Fruit fly (Drosophila melanogaster) whole organism, embryonic: ENCODE results near the gene CAH7.
A peak's percentile ranks its signal among the peaks of the same experiment; 100 is the strongest.

Experiments
- C15 ChIP-seq: fragments of 200-800 bp; sonication (Bioruptor generic); IDR thresholded peaks from 3 replicates; pipeline ENCODE4 v1.3.6; 2022; ENCODE audit warnings: missing biosample characterization, missing genetic modification characterization
- CG10979 ChIP-seq: fragments of 200-800 bp; sonication (Bioruptor generic); optimal IDR thresholded peaks from 2 replicates; lab custom pipeline; 2018; ENCODE audit warnings: missing biosample characterization, mild to moderate bottlenecking, missing genetic modification characterization, moderate library complexity
- CG15479 ChIP-seq: fragments of 200-800 bp; sonication (Bioruptor generic); optimal IDR thresholded peaks from 3 replicates; lab custom pipeline; 2019; ENCODE audit warnings: missing biosample characterization, mild to moderate bottlenecking, missing genetic modification characterization, moderate library complexity
- CG1603 ChIP-seq: fragments of 200-800 bp; sonication (Bioruptor generic); optimal IDR thresholded peaks from 2 replicates; lab custom pipeline; 2019; ENCODE audit warnings: missing biosample characterization, mild to moderate bottlenecking, missing genetic modification characterization, moderate library complexity
- CG16815 ChIP-seq: fragments of 200-800 bp; sonication (Bioruptor generic); optimal IDR thresholded peaks from 3 replicates; lab custom pipeline; 2017; ENCODE audit warnings: missing biosample characterization, mild to moderate bottlenecking, missing genetic modification characterization
- CG17912 ChIP-seq: fragments of 200-800 bp; sonication (Bioruptor generic); optimal IDR thresholded peaks from 2 replicates; lab custom pipeline; 2018; ENCODE audit warnings: missing biosample characterization, mild to moderate bottlenecking, missing genetic modification characterization
- CG1832 ChIP-seq: fragments of 200-800 bp; sonication (Bioruptor generic); optimal IDR thresholded peaks from 2 replicates; lab custom pipeline; 2017; ENCODE audit warnings: missing biosample characterization, mild to moderate bottlenecking, missing genetic modification characterization, inconsistent platforms
- CG2202 ChIP-seq: fragments of 200-800 bp; sonication (Bioruptor generic); optimal IDR thresholded peaks from 2 replicates; lab custom pipeline; 2018; ENCODE audit warnings: missing biosample characterization, mild to moderate bottlenecking, missing genetic modification characterization
- CG33213 ChIP-seq: fragments of 200-800 bp; sonication (Bioruptor generic); optimal IDR thresholded peaks from 3 replicates; lab custom pipeline; 2016; ENCODE audit warnings: missing biosample characterization, missing genetic modification characterization
- CG4282 ChIP-seq: fragments of 200-800 bp; sonication (Bioruptor generic); optimal IDR thresholded peaks from 2 replicates; lab custom pipeline; 2016; ENCODE audit warnings: missing biosample characterization, missing genetic modification characterization
- CG9817 ChIP-seq: fragments of 200-800 bp; sonication (Bioruptor generic); optimal IDR thresholded peaks from 2 replicates; lab custom pipeline; 2018; ENCODE audit warnings: missing biosample characterization, mild to moderate bottlenecking, missing genetic modification characterization, moderate library complexity
- Chrac-16 ChIP-seq: fragments of 200-800 bp; sonication (Bioruptor generic); optimal IDR thresholded peaks from 3 replicates; lab custom pipeline; 2016; ENCODE audit warnings: missing biosample characterization, missing genetic modification characterization
- CkIIα-i1 ChIP-seq: fragments of 200-800 bp; sonication (Bioruptor generic); IDR thresholded peaks from 2 replicates; pipeline ENCODE4 v1.3.6; 2022; ENCODE audit warnings: missing biosample characterization, missing genetic modification characterization
- Deaf1 ChIP-seq: fragments of 200-800 bp; optimal IDR thresholded peaks from 3 replicates; lab custom pipeline; 2019; ENCODE audit warnings: missing biosample characterization, mild to moderate bottlenecking, missing genetic modification characterization, moderate library complexity
- Dek ChIP-seq: fragments of 200-800 bp; sonication (Bioruptor generic); optimal IDR thresholded peaks from 3 replicates; lab custom pipeline; 2019; ENCODE audit warnings: missing biosample characterization, mild to moderate bottlenecking, missing genetic modification characterization, moderate library complexity
- Drgx ChIP-seq: fragments of 200-800 bp; sonication (Bioruptor generic); IDR thresholded peaks from 2 replicates; pipeline ENCODE4 v1.3.6; 2022; ENCODE audit warnings: missing biosample characterization, missing genetic modification characterization
- Ets65A ChIP-seq: fragments of 200-800 bp; sonication (Bioruptor generic); peaks from one replicate; lab custom pipeline; 2016; ENCODE audit warnings: missing biosample characterization, missing genetic modification characterization
- Fer1 ChIP-seq: fragments of 200-800 bp; sonication (Bioruptor generic); optimal IDR thresholded peaks from 2 replicates; lab custom pipeline; 2017; ENCODE audit warnings: missing biosample characterization, mild to moderate bottlenecking, missing genetic modification characterization
- H15 ChIP-seq: fragments of 200-800 bp; sonication (Bioruptor generic); IDR thresholded peaks from 3 replicates; pipeline ENCODE4 v1.3.6; 2022; ENCODE audit warnings: missing biosample characterization, missing genetic modification characterization
- Hr39 ChIP-seq: fragments of >200 bp; optimal IDR thresholded peaks from 2 replicates; lab custom pipeline; 2017
- Lim3 ChIP-seq: fragments of 200-800 bp; sonication (Bioruptor generic); IDR thresholded peaks from 2 replicates; pipeline ENCODE4 v1.3.6; 2022; ENCODE audit warnings: missing biosample characterization, missing genetic modification characterization
- Mad ChIP-seq: fragments of 200-800 bp; sonication (Bioruptor generic); optimal IDR thresholded peaks from 2 replicates; lab custom pipeline; 2016; ENCODE audit warnings: missing biosample characterization, missing genetic modification characterization
- Med ChIP-seq: fragments of 200-800 bp; sonication (Bioruptor generic); peaks from one replicate; lab custom pipeline; 2016; ENCODE audit warnings: missing biosample characterization, missing genetic modification characterization, mild to moderate bottlenecking, inconsistent platforms, moderate library complexity
- Mes4 ChIP-seq: fragments of 200-800 bp; sonication (Bioruptor generic); optimal IDR thresholded peaks from 2 replicates; lab custom pipeline; 2016; ENCODE audit warnings: missing biosample characterization, missing genetic modification characterization
- Pdp1 ChIP-seq, 2 experiments: fragments of 200-800 bp; sonication (Bioruptor generic); optimal IDR thresholded peaks; 3 replicates each; lab custom pipeline; 2016; ENCODE audit warnings: missing biosample characterization in 2 of 2, missing genetic modification characterization in 2 of 2, mild to moderate bottlenecking in 1 of 2, moderate library complexity in 1 of 2
- Ptx1 ChIP-seq: fragments of 200-800 bp; sonication (Bioruptor generic); IDR thresholded peaks from 2 replicates; pipeline ENCODE4 v1.3.6; 2022; ENCODE audit warnings: missing biosample characterization, missing genetic modification characterization
- Scr ChIP-seq: fragments of 200-800 bp; sonication (Bioruptor generic); IDR thresholded peaks from 2 replicates; pipeline ENCODE4 v1.3.6; 2022; ENCODE audit warnings: missing biosample characterization, missing genetic modification characterization; ENCODE audit not compliant: partially characterized antibody
- Sin3A ChIP-seq: fragments of >200 bp; optimal IDR thresholded peaks from 2 replicates; lab custom pipeline; 2018
- Sox102F ChIP-seq: fragments of 200-800 bp; sonication (Bioruptor generic); optimal IDR thresholded peaks from 2 replicates; lab custom pipeline; 2018; ENCODE audit warnings: missing biosample characterization, mild to moderate bottlenecking, missing genetic modification characterization, moderate library complexity
- Trl ChIP-seq, 3 experiments: fragments of >200 bp in 2 of 3; fragments of 200-800 bp in 1 of 3; sonication (Bioruptor generic) in 1 of 3; optimal IDR thresholded peaks; 2 replicates in 1 of 3; 3 replicates in 2 of 3; lab custom pipeline; 2016 to 2017; ENCODE audit warnings: missing biosample characterization in 1 of 3, missing genetic modification characterization in 1 of 3
- bsh ChIP-seq, 2 experiments: fragments of 200-800 bp; sonication (Bioruptor generic); optimal IDR thresholded peaks; 2 replicates each; lab custom pipeline; 2017 to 2018; ENCODE audit warnings: mild to moderate bottlenecking in 2 of 2, missing biosample characterization in 2 of 2, missing genetic modification characterization in 2 of 2, moderate library complexity in 1 of 2
- cg ChIP-seq: fragments of 200-800 bp; sonication (Bioruptor generic); optimal IDR thresholded peaks from 3 replicates; lab custom pipeline; 2019; ENCODE audit warnings: missing biosample characterization, mild to moderate bottlenecking, missing genetic modification characterization, moderate library complexity
- corto ChIP-seq: fragments of 200-800 bp; sonication (Bioruptor generic); optimal IDR thresholded peaks from 2 replicates; lab custom pipeline; 2016; ENCODE audit warnings: missing biosample characterization, mild to moderate bottlenecking, missing genetic modification characterization, moderate library complexity
- croc ChIP-seq: fragments of 200-800 bp; sonication (Bioruptor generic); conservative IDR thresholded peaks from 3 replicates; pipeline ENCODE4 v1.3.6; 2022; ENCODE audit warnings: missing biosample characterization, missing genetic modification characterization
- dm ChIP-seq: fragments of 200-800 bp; sonication (Bioruptor generic); optimal IDR thresholded peaks from 3 replicates; lab custom pipeline; 2016; ENCODE audit warnings: missing biosample characterization, missing genetic modification characterization
- emc ChIP-seq: fragments of 200-800 bp; sonication (Bioruptor generic); optimal IDR thresholded peaks from 2 replicates; lab custom pipeline; 2016; ENCODE audit warnings: missing biosample characterization, missing genetic modification characterization
- ems ChIP-seq: fragments of 200-800 bp; sonication (Bioruptor generic); optimal IDR thresholded peaks from 3 replicates; lab custom pipeline; 2016; ENCODE audit warnings: missing biosample characterization, missing genetic modification characterization
- gem ChIP-seq: fragments of 200-800 bp; sonication (Bioruptor generic); optimal IDR thresholded peaks from 2 replicates; lab custom pipeline; 2019; ENCODE audit warnings: missing biosample characterization, mild to moderate bottlenecking, missing genetic modification characterization, moderate library complexity
- grau ChIP-seq: fragments of 200-800 bp; optimal IDR thresholded peaks from 3 replicates; lab custom pipeline; 2019; ENCODE audit warnings: missing biosample characterization, mild to moderate bottlenecking, missing genetic modification characterization, moderate library complexity
- hkb ChIP-seq, 2 experiments: fragments of 200-800 bp in 1 of 2; fragments of >200 bp in 1 of 2; sonication (Bioruptor generic) in 1 of 2; IDR thresholded peaks in 1 of 2; optimal IDR thresholded peaks in 1 of 2; 2 replicates each; pipeline versions ENCODE4 v1.3.6 to Lab custom; 2017 to 2022; ENCODE audit warnings: missing biosample characterization in 1 of 2, missing genetic modification characterization in 1 of 2
- lbe ChIP-seq: fragments of 200-800 bp; sonication (Bioruptor generic); optimal IDR thresholded peaks from 2 replicates; lab custom pipeline; 2016; ENCODE audit warnings: missing biosample characterization, mild to moderate bottlenecking, missing genetic modification characterization
- lmd ChIP-seq: fragments of 200-800 bp; sonication (Bioruptor generic); IDR thresholded peaks from 2 replicates; pipeline ENCODE4 v1.3.6; 2022; ENCODE audit warnings: missing biosample characterization, missing genetic modification characterization
- nom ChIP-seq: fragments of 200-800 bp; sonication (Bioruptor generic); optimal IDR thresholded peaks from 2 replicates; lab custom pipeline; 2017; ENCODE audit warnings: missing biosample characterization, missing genetic modification characterization, mild to moderate bottlenecking, moderate library complexity, missing genetic modification reagents
- phol ChIP-seq: fragments of 200-800 bp; sonication (Bioruptor generic); optimal IDR thresholded peaks from 3 replicates; lab custom pipeline; 2018; ENCODE audit warnings: missing biosample characterization, mild to moderate bottlenecking, missing genetic modification characterization, moderate library complexity
- prd ChIP-seq, 3 experiments: fragments of >200 bp in 2 of 3; fragments of 200-800 bp in 1 of 3; sonication (Bioruptor generic) in 1 of 3; optimal IDR thresholded peaks in 2 of 3; IDR thresholded peaks in 1 of 3; 2 replicates in 2 of 3; 3 replicates in 1 of 3; pipeline versions ENCODE4 v1.3.6 to Lab custom; 2017 to 2022; ENCODE audit warnings: missing biosample characterization in 1 of 3, missing genetic modification characterization in 1 of 3
- row ChIP-seq: fragments of 200-800 bp; sonication (Bioruptor generic); IDR thresholded peaks from 3 replicates; pipeline ENCODE4 v1.3.6; 2022; ENCODE audit warnings: missing biosample characterization, missing genetic modification characterization
- sens ChIP-seq: fragments of 200-800 bp; sonication (Bioruptor generic); peaks from one replicate; lab custom pipeline; 2016; ENCODE audit warnings: missing biosample characterization, missing genetic modification characterization
- sens-2 ChIP-seq: fragments of 200-800 bp; sonication (Bioruptor generic); IDR thresholded peaks from 2 replicates; pipeline ENCODE4 v1.3.6; 2022; ENCODE audit warnings: missing biosample characterization, missing genetic modification characterization
- tup ChIP-seq: fragments of 200-800 bp; sonication (Bioruptor generic); optimal IDR thresholded peaks from 2 replicates; lab custom pipeline; 2016; ENCODE audit warnings: missing biosample characterization, mild to moderate bottlenecking, missing genetic modification characterization, moderate library complexity

CAH7 gene

DNA sequence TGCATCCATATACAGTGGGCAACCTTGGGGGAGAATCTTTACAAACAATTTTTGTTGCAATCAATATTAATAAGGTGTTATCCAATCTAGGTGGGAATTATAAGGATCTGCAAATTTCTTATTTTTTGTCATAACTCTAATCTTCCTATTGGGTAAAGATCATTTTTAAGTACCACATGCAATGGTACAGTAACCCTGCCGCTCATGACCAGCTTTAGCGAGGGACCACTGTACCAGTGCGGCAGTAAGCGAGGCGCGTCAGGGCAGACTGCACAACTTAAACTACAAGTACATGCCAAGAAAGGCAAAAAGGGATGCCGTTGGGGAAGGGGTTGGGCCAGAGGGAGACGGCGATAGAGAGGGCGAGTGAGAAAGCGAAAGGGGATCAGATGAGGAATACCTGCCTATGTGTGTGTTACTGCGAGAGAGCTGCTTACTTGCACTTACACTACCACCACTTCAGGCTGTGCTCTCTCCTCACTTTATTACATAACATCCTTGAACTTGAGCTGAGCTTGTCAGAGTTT is 29.4 kb upstream of the CAH7 start:
- TF ChIP-seq corto (GFP tag; lab: Kevin White, UChicago) (peak; percentile 73), CG33213 (GFP tag; lab: Kevin White, UChicago) (no peak), CG17912 (GFP tag; lab: Kevin White, UChicago) (no peak), croc (GFP tag; lab: Robert Waterston, UW) (0 out of 3 replicates have a peak, but pooled peaks have one; percentile 12), Lim3 (no peak), phol (tag; lab: Kevin White, UChicago) (peak; percentile 2), CG15479 (no peak), CG1832 (GFP tag; lab: Kevin White, UChicago) (peak; percentile 34), grau (tag; lab: Kevin White, UChicago) (peak; percentile 64), cg (peak; percentile 5), CG4282 (GFP tag; lab: Kevin White, UChicago) (no peak), Dek (tag; lab: Kevin White, UChicago) (no peak), Ptx1 (GFP tag; lab: Robert Waterston, UW) (0 out of 2 replicates have a peak, but pooled peaks have one; percentile 7), Ets65A (peak; percentile 74), Drgx (GFP tag; lab: Robert Waterston, UW) (peak; percentile 47; the same call in 1 of the 2 replicates), CG1603 (peak; percentile 3), CkIIα-i1 (GFP tag; lab: Robert Waterston, UW) (no peak), lbe (GFP tag; lab: Kevin White, UChicago) (peak; percentile 82), Sox102F (peak; percentile 15), row (GFP tag; lab: Robert Waterston, UW) (peak; percentile 30; the same call in 1 of the 3 replicates), CG2202 (tag; lab: Kevin White, UChicago) (no peak), gem (tag; lab: Kevin White, UChicago) (peak; percentile 5), nom (GFP tag; lab: Kevin White, UChicago) (peak; percentile 85), Sin3A (lab: Kevin White, UChicago) (no peak), Fer1 (GFP tag; lab: Kevin White, UChicago) (no peak), CG10979 (tag; lab: Kevin White, UChicago) (peak; percentile 25), CG16815 (GFP tag; lab: Kevin White, UChicago) (no peak), bsh (GFP tag; optimal IDR thresholded peaks at IDR 0.05; lab: Kevin White, UChicago) (peak; percentile 21 to 83), lmd (GFP tag; lab: Robert Waterston, UW) (peak; percentile 10; the same call in 1 of the 2 replicates), emc (GFP tag; lab: Kevin White, UChicago) (no peak), Mad (GFP tag; lab: Kevin White, UChicago) (no peak), sens (GFP tag; lab: Kevin White, UChicago) (peak; percentile 79), Pdp1 (GFP tag; optimal IDR thresholded peaks at IDR 0.05; lab: Kevin White, UChicago) (peak in 1 of 2 experiments; percentile 73), prd (optimal IDR thresholded peaks at IDR 0.05; lab: Kevin White, UChicago) (no peak), prd (GFP tag; IDR thresholded peaks at IDR 0.05; lab: Robert Waterston, UW) (peak; percentile 20; the same call in 1 of the 3 replicates), Med (peak; percentile 71)

- TF ChIP-seq Mes4 (GFP tag; lab: Kevin White, UChicago) (no peak), croc (GFP tag; lab: Robert Waterston, UW) (0 out of 3 replicates have a peak, but pooled peaks have one; percentile 1), Deaf1 (tag; lab: Kevin White, UChicago) (peak; percentile 84), nom (GFP tag; lab: Kevin White, UChicago) (no peak), tup (GFP tag; lab: Kevin White, UChicago) (no peak), CG9817 (no peak), Chrac-16 (GFP tag; lab: Kevin White, UChicago) (no peak), sens-2 (no peak), lbe (GFP tag; lab: Kevin White, UChicago) (no peak), Hr39 (lab: Kevin White, UChicago) (no peak), ems (GFP tag; lab: Kevin White, UChicago) (no peak), hkb (optimal IDR thresholded peaks at IDR 0.05; lab: Kevin White, UChicago) (no peak), hkb (GFP tag; IDR thresholded peaks at IDR 0.05; lab: Robert Waterston, UW) (no peak), dm (GFP tag; lab: Kevin White, UChicago) (no peak), H15 (GFP tag; lab: Robert Waterston, UW) (no peak), Trl (optimal IDR thresholded peaks at IDR 0.05; lab: Kevin White, UChicago) (peak in 1 of 2 experiments; percentile 14), Trl (GFP tag; optimal IDR thresholded peaks at IDR 0.05; lab: Kevin White, UChicago) (no peak), C15 (no peak), Scr (GFP tag; lab: Robert Waterston, UW) (no peak)
Observed at dm6 chr3R:10083077-10083476, 29.0 kb upstream of the CAH7 start.
